Worm (Caenorhabditis elegans): ENCODE measurements around the gene T07G12.5.

T07G12.5 gene

ce11 chrIV:10513266-10513665 lies 31.7 kb downstream of the T07G12.5 start:
- TF ChIP-seq hlh-11 (tag; optimal IDR thresholded peaks at IDR 0.05) (peak; percentile 54), lsy-2 (tag; optimal IDR thresholded peaks at IDR 0.05) (no peak), hlh-30 (tag; optimal IDR thresholded peaks at IDR 0.05; ENCODE audit: insufficient read depth) (peak; percentile 60), dve-1 (tag; optimal IDR thresholded peaks at IDR 0.05; ENCODE audit: insufficient read depth) (peak; percentile 59), spr-1 (tag; optimal IDR thresholded peaks at IDR 0.05) (no peak), lin-15B (tag; optimal IDR thresholded peaks at IDR 0.05) (no peak), snpc-4 (tag; optimal IDR thresholded peaks at IDR 0.05) (no peak), nhr-102 (tag; optimal IDR thresholded peaks at IDR 0.05) (no peak), pqm-1 (tag; optimal IDR thresholded peaks at IDR 0.05) (peak; percentile 3), nhr-11 (tag; optimal IDR thresholded peaks at IDR 0.05) (no peak), hif-1 (tag; optimal IDR thresholded peaks at IDR 0.05) (peak in 1 of 2 experiments; percentile 10), ceh-82 (tag; optimal IDR thresholded peaks at IDR 0.05) (no peak)

ce11 chrIV:10512752-10513151 lies 32.2 kb downstream of the T07G12.5 start:
- TF ChIP-seq hlh-11 (tag; optimal IDR thresholded peaks at IDR 0.05) (peak; percentile 0), hmg-1.1 (GFP tag; IDR thresholded peaks at IDR 0.05) (no peak), daf-19 (GFP tag; conservative IDR thresholded peaks at IDR 0.05) (no peak), dmd-8 (GFP tag; IDR thresholded peaks at IDR 0.05) (no peak), daf-16 (GFP tag; optimal IDR thresholded peaks at IDR 0.05) (peak in 1 of 2 experiments; percentile 59), daf-16 (tag; optimal IDR thresholded peaks at IDR 0.05) (peak; percentile 20), ztf-11 (tag; optimal IDR thresholded peaks at IDR 0.05) (no peak), nhr-11 (tag; optimal IDR thresholded peaks at IDR 0.05) (peak; percentile 66), aha-1 (tag) (peak; percentile 79), ceh-44 (GFP tag; IDR thresholded peaks at IDR 0.05) (no peak), cey-2 (tag; optimal IDR thresholded peaks at IDR 0.05; ENCODE audit: borderline replicate concordance, insufficient read depth) (no peak), lsy-2 (tag; optimal IDR thresholded peaks at IDR 0.05) (peak in 1 of 2 experiments; percentile 6), hlh-30 (tag; optimal IDR thresholded peaks at IDR 0.05; ENCODE audit: insufficient read depth) (peak; percentile 80)

- TF ChIP-seq mdt-29 (GFP tag; IDR thresholded peaks at IDR 0.05) (peak; percentile 81), fkh-10 (GFP tag; optimal IDR thresholded peaks at IDR 0.05) (peak; percentile 37), pha-4 (GFP tag; IDR thresholded peaks at IDR 0.05) (peak; percentile 21; the same call in 1 of the 2 replicates), pha-4 (tag; optimal IDR thresholded peaks at IDR 0.05) (no peak), daf-12 (tag; optimal IDR thresholded peaks at IDR 0.05) (no peak), skn-1 (tag; optimal IDR thresholded peaks at IDR 0.05) (no peak), lin-38 (GFP tag; IDR thresholded peaks at IDR 0.05) (peak; percentile 19; the same call in 1 of the 2 replicates), nhr-77 (tag; optimal IDR thresholded peaks at IDR 0.05) (peak; percentile 43), Y105C5A.15 (GFP tag; IDR thresholded peaks at IDR 0.05) (no peak), hif-1 (tag; optimal IDR thresholded peaks at IDR 0.05) (peak in 1 of 2 experiments; percentile 80), nhr-28 (tag; optimal IDR thresholded peaks at IDR 0.05) (peak; percentile 51), tra-1 (GFP tag; IDR thresholded peaks at IDR 0.05) (no peak), lin-13 (GFP tag; optimal IDR thresholded peaks at IDR 0.05) (no peak), dve-1 (tag; optimal IDR thresholded peaks at IDR 0.05; ENCODE audit: insufficient read depth) (peak; percentile 89), egl-27 (tag; optimal IDR thresholded peaks at IDR 0.05) (no peak), daf-16 (GFP tag; optimal IDR thresholded peaks at IDR 0.05) (peak in 1 of 2 experiments; percentile 19), daf-16 (tag; optimal IDR thresholded peaks at IDR 0.05) (peak; percentile 98), mes-2 (tag; optimal IDR thresholded peaks at IDR 0.05; ENCODE audit: poor library complexity, severe bottlenecking) (peak; percentile 8), nhr-102 (tag; optimal IDR thresholded peaks at IDR 0.05) (peak; percentile 61), mep-1 (tag; optimal IDR thresholded peaks at IDR 0.05) (peak; percentile 48), arid-1 (GFP tag; conservative IDR thresholded peaks at IDR 0.05) (no peak), mxl-3 (GFP tag; optimal IDR thresholded peaks at IDR 0.05) (peak; percentile 32), zag-1 (tag; optimal IDR thresholded peaks at IDR 0.05) (no peak), set-16 (GFP tag; IDR thresholded peaks at IDR 0.05) (no peak), daf-8 (GFP tag; IDR thresholded peaks at IDR 0.05) (no peak), gei-8 (GFP tag; optimal IDR thresholded peaks at IDR 0.05) (no peak), aha-1 (tag) (peak; percentile 92), F10B5.3 (tag; optimal IDR thresholded peaks at IDR 0.05) (no peak), nhr-10 (tag; optimal IDR thresholded peaks at IDR 0.05) (no peak), T20F7.1 (GFP tag; optimal IDR thresholded peaks at IDR 0.05) (peak; percentile 18), dmd-6 (GFP tag; IDR thresholded peaks at IDR 0.05) (peak; percentile 71), unc-62 (GFP tag; optimal IDR thresholded peaks at IDR 0.05 in 1 of 2) (peak in 1 of 2 experiments; percentile 83), unc-62 (tag; optimal IDR thresholded peaks at IDR 0.05) (no peak), snpc-4 (tag; optimal IDR thresholded peaks at IDR 0.05) (no peak)
These were observed 33.5 kb downstream of the T07G12.5 start for ce11 chrIV:10511432-10511831.

All from whole organism, L4 larva.